Worm (Caenorhabditis elegans): Measurements from ENCODE around the gene ndab-2.

The ndab-2 gene

ce11 chrIII:7223029-7223428 lies 42.5 kb downstream of the ndab-2 start, which contains the start of gene der-2:
der-2 (minus strand) TSS chrIII:7223129.
- TF ChIP-seq fax-1 (tag; optimal IDR thresholded peaks at IDR 0.05) = no peak
- no peak for TF ChIP-seq sox-4 (tag; optimal IDR thresholded peaks at IDR 0.05)
- TF ChIP-seq pha-2 (tag; optimal IDR thresholded peaks at IDR 0.05) = no peak
- no peak for TF ChIP-seq lin-11 (tag; optimal IDR thresholded peaks at IDR 0.05)
- no peak for TF ChIP-seq K02D7.2 (tag; optimal IDR thresholded peaks at IDR 0.05)
- no peak for TF ChIP-seq K09A11.1 (tag; optimal IDR thresholded peaks at IDR 0.05; ENCODE audit: insufficient read depth)
- TF ChIP-seq ceh-18 (tag; optimal IDR thresholded peaks at IDR 0.05) = no peak
- no peak for TF ChIP-seq ceh-22 (tag; optimal IDR thresholded peaks at IDR 0.05)

- TF ChIP-seq lim-6 (tag; optimal IDR thresholded peaks at IDR 0.05) (no peak), ceh-14 (tag; optimal IDR thresholded peaks at IDR 0.05) (no peak), tbx-2 (tag; optimal IDR thresholded peaks at IDR 0.05) (no peak), hlh-6 (tag; optimal IDR thresholded peaks at IDR 0.05) (no peak), nhr-11 (tag; optimal IDR thresholded peaks at IDR 0.05) (no peak), rnt-1 (tag; optimal IDR thresholded peaks at IDR 0.05) (no peak)
Measured at ce11 chrIII:7226607-7227006, 46.1 kb downstream of the ndab-2 start, which contains the start of gene hsp-75. hsp-75 (minus strand) TSS chrIII:7226707.

ce11 chrIII:7229687-7230086 lies 49.1 kb downstream of the ndab-2 start, which contains the start of gene R151.8:
R151.8 (minus strand) TSS chrIII:7229787.
- TF ChIP-seq hlh-30 (tag; optimal IDR thresholded peaks at IDR 0.05; ENCODE audit: insufficient read depth) (no peak), tbx-2 (tag; optimal IDR thresholded peaks at IDR 0.05) (no peak), ceh-24 (tag; optimal IDR thresholded peaks at IDR 0.05) (no peak), madf-2 (tag; optimal IDR thresholded peaks at IDR 0.05) (no peak), unc-55 (GFP tag; optimal IDR thresholded peaks at IDR 0.05) (no peak), ama-1 (optimal IDR thresholded peaks at IDR 0.05) (no peak), ets-4 (tag; optimal IDR thresholded peaks at IDR 0.05) (no peak), fkh-10 (GFP tag; optimal IDR thresholded peaks at IDR 0.05) (no peak), elt-4 (tag; optimal IDR thresholded peaks at IDR 0.05) (no peak), hlh-6 (tag; optimal IDR thresholded peaks at IDR 0.05) (no peak), nhr-11 (tag; optimal IDR thresholded peaks at IDR 0.05) (no peak), lin-11 (tag; optimal IDR thresholded peaks at IDR 0.05) (no peak)

ce11 chrIII:7230841-7231240 lies 50.3 kb downstream of the ndab-2 start, which contains the start of gene R151.10:
R151.10 (minus strand) TSS chrIII:7230941.
- TF ChIP-seq ceh-48 (tag; optimal IDR thresholded peaks at IDR 0.05) (no peak), ceh-45 (GFP tag; IDR thresholded peaks at IDR 0.05) (no peak), fkh-10 (GFP tag; optimal IDR thresholded peaks at IDR 0.05) (no peak), fkh-6 (tag; optimal IDR thresholded peaks at IDR 0.05) (no peak), sdc-2 (tag; optimal IDR thresholded peaks at IDR 0.05) (no peak), ceh-31 (tag; optimal IDR thresholded peaks at IDR 0.05) (no peak), pax-1 (tag; optimal IDR thresholded peaks at IDR 0.05) (no peak)
